Fruit fly (Drosophila melanogaster): ENCODE results near the gene CadN.

Gene CadN

dm6 chr2L:17778287-17778762 is at the start of gene CadN (continued):
- no peak for TF ChIP-seq B-H2 (GFP tag; optimal IDR thresholded peaks at IDR 0.05)
- TF ChIP-seq lmd (GFP tag; IDR thresholded peaks at IDR 0.05), result peak; percentile 30; the same call in 1 of the 2 replicates
- no peak for TF ChIP-seq Ets97D (GFP tag; optimal IDR thresholded peaks at IDR 0.05)
- TF ChIP-seq GATAe (GFP tag; conservative IDR thresholded peaks at IDR 0.05), result no peak
- no peak for TF ChIP-seq CG31388 (GFP tag; optimal IDR thresholded peaks at IDR 0.05)
- no peak for TF ChIP-seq dysf (GFP tag; IDR thresholded peaks at IDR 0.05)
- TF ChIP-seq Doc2 (GFP tag; IDR thresholded peaks at IDR 0.05), result no peak
- TF ChIP-seq CG31365 (tag; optimal IDR thresholded peaks at IDR 0.05), result no peak
- TF ChIP-seq CG9437 (GFP tag; optimal IDR thresholded peaks at IDR 0.05), result no peak
- peak; percentile 30 for TF ChIP-seq CG18262 (tag; optimal IDR thresholded peaks at IDR 0.05)
- no peak for TF ChIP-seq Adf1 (GFP tag; IDR thresholded peaks at IDR 0.05)
- no peak for TF ChIP-seq sr (GFP tag; IDR thresholded peaks at IDR 0.05)
- TF ChIP-seq Ssrp (tag; optimal IDR thresholded peaks at IDR 0.05), result peak; percentile 18
- no peak for TF ChIP-seq sd (tag; optimal IDR thresholded peaks at IDR 0.05)
- TF ChIP-seq TFAM (GFP tag; optimal IDR thresholded peaks at IDR 0.05), result no peak
- peak; percentile 19 for TF ChIP-seq gsb-n (tag; optimal IDR thresholded peaks at IDR 0.05)
- no peak for TF ChIP-seq MTF-1 (GFP tag; optimal IDR thresholded peaks at IDR 0.05; ENCODE audit: borderline replicate concordance)
- TF ChIP-seq slbo (GFP tag; IDR thresholded peaks at IDR 0.05), result no peak
- peak; percentile 0 for TF ChIP-seq HLHmδ (GFP tag; optimal IDR thresholded peaks at IDR 0.05)
- TF ChIP-seq CG9727 (GFP tag; optimal IDR thresholded peaks at IDR 0.05), result no peak
- TF ChIP-seq hkb (optimal IDR thresholded peaks at IDR 0.05), result no peak
- 0 out of 2 replicates have a peak, but pooled peaks have one; percentile 27 for TF ChIP-seq hkb (GFP tag; IDR thresholded peaks at IDR 0.05)
- no peak for TF ChIP-seq Taf1 (GFP tag; IDR thresholded peaks at IDR 0.05)
- TF ChIP-seq CG4424 (GFP tag; optimal IDR thresholded peaks at IDR 0.05), result no peak
- TF ChIP-seq chif (GFP tag; optimal IDR thresholded peaks at IDR 0.05), result no peak
- TF ChIP-seq ac (GFP tag; optimal IDR thresholded peaks at IDR 0.05), result no peak
- no peak for TF ChIP-seq caup (GFP tag; optimal IDR thresholded peaks at IDR 0.05; ENCODE audit: severe bottlenecking)
- TF ChIP-seq CG5180 (GFP tag; optimal IDR thresholded peaks at IDR 0.05), result no peak
- TF ChIP-seq Abd-B (GFP tag; optimal IDR thresholded peaks at IDR 0.05), result no peak
- TF ChIP-seq CG17612 (GFP tag; IDR thresholded peaks at IDR 0.05), result no peak
- TF ChIP-seq zf30C (GFP tag; optimal IDR thresholded peaks at IDR 0.05), result peak; percentile 67
- TF ChIP-seq NFAT (GFP tag; IDR thresholded peaks at IDR 0.05), result no peak
- TF ChIP-seq CG18599 (GFP tag; optimal IDR thresholded peaks at IDR 0.05), result no peak
- TF ChIP-seq amos (GFP tag; IDR thresholded peaks at IDR 0.05; ENCODE audit: partially characterized antibody), result no peak
- TF ChIP-seq NK7.1 (GFP tag; optimal IDR thresholded peaks at IDR 0.05), result no peak
- no peak for TF ChIP-seq B-H1 (GFP tag; IDR thresholded peaks at IDR 0.05)
- TF ChIP-seq ro (GFP tag; IDR thresholded peaks at IDR 0.05), result no peak
- TF ChIP-seq ato (GFP tag; IDR thresholded peaks at IDR 0.05; ENCODE audit: partially characterized antibody), result no peak
- no peak for TF ChIP-seq CG10321 (GFP tag; IDR thresholded peaks at IDR 0.05)
- peak; percentile 50 to 89 for TF ChIP-seq bsh (GFP tag; optimal IDR thresholded peaks at IDR 0.05)
- no peak for TF ChIP-seq nmo (GFP tag; optimal IDR thresholded peaks at IDR 0.05)
- no peak for TF ChIP-seq bab2 (GFP tag; optimal IDR thresholded peaks at IDR 0.05)
- TF ChIP-seq CG11696 (GFP tag; IDR thresholded peaks at IDR 0.05), result no peak
- TF ChIP-seq oc (tag; optimal IDR thresholded peaks at IDR 0.05), result no peak
- TF ChIP-seq tll (GFP tag; optimal IDR thresholded peaks at IDR 0.05), result no peak
- TF ChIP-seq CG6813 (GFP tag; optimal IDR thresholded peaks at IDR 0.05), result no peak
- peak; percentile 1 for TF ChIP-seq bcd (GFP tag; optimal IDR thresholded peaks at IDR 0.05)
- no peak for TF ChIP-seq CG30431 (GFP tag; optimal IDR thresholded peaks at IDR 0.05)
- TF ChIP-seq br (optimal IDR thresholded peaks at IDR 0.05), result no peak
- no peak for TF ChIP-seq CG11247 (GFP tag; IDR thresholded peaks at IDR 0.05)
- no peak for TF ChIP-seq zen (tag; optimal IDR thresholded peaks at IDR 0.05)
